Fruit fly (Drosophila melanogaster) whole organism, embryonic: ENCODE data around the gene CG33191.

Experiments
- CG13424 ChIP-seq: fragments of 200-800 bp; sonication (Bioruptor generic); optimal IDR thresholded peaks from 2 replicates; lab custom pipeline; 2019; ENCODE audit warnings: missing biosample characterization, mild to moderate bottlenecking, missing genetic modification characterization, moderate library complexity
- Ravus ChIP-seq: fragments of 200-800 bp; sonication (Bioruptor generic); IDR thresholded peaks from 2 replicates; pipeline ENCODE4 v1.3.6; 2022; ENCODE audit warnings: missing biosample characterization, missing genetic modification characterization
- Six4 ChIP-seq: fragments of 200-800 bp; sonication (Bioruptor generic); optimal IDR thresholded peaks from 2 replicates; lab custom pipeline; 2016; ENCODE audit warnings: missing biosample characterization, missing genetic modification characterization
- cad ChIP-seq: fragments of >200 bp; optimal IDR thresholded peaks from 2 replicates; lab custom pipeline; 2017; ENCODE audit warnings: missing biosample characterization, missing genetic modification characterization
- tup ChIP-seq: fragments of 200-800 bp; sonication (Bioruptor generic); optimal IDR thresholded peaks from 2 replicates; lab custom pipeline; 2016; ENCODE audit warnings: missing biosample characterization, mild to moderate bottlenecking, missing genetic modification characterization, moderate library complexity

DNA sequence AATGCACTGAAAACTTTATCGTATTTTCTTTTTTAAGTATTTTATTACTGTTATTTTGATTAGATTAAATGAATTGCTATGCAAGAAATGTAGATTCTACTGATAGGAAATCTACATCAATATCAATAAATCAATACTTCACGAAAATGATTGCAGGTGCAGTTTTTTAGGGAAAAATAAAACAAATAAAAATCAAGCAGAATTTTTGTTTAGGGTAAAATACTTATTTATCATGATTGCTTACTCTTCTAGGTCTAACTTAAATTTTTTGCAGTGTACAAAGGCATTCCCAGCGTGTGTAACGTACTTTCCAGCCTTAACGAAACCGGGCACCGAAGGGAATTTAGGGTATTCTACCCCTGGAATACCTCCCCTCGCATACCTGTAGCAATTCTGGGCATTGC, 28.8 kb upstream of the CG33191 start:
- TF ChIP-seq cad (GFP tag; lab: Kevin White, UChicago) (no peak), tup (GFP tag; lab: Kevin White, UChicago) (peak; percentile 18), Six4 (GFP tag; lab: Kevin White, UChicago) (peak; percentile 56), Ravus (GFP tag; lab: Robert Waterston, UW) (no peak), CG13424 (tag; lab: Kevin White, UChicago) (peak; percentile 77)
